Worm (Caenorhabditis elegans): ENCODE results near the gene ggtb-1.

Gene ggtb-1

DNA sequence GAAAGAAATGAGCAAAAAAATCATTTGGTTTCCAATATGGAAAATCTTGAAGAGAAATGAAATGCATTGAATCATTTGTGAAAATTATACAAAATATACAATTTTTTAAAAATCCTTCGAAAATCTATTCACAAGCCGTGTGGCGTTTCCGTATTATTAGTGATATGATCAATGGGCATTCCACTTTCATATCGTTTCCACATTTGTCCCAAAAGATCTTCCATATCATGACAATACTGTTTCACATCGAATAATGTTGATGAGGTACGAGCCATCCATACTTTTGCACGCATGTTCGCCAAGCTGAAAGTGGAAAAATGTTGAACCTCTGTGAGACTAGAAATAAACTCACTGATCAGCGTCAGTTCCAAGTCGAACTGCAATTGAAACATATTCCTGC, 12.8 kb downstream of the ggtb-1 start:
- 0 out of 2 replicates have a peak, but pooled peaks have one; percentile 12 for TF ChIP-seq T26A8.4 (GFP tag; IDR thresholded peaks at IDR 0.05)
- TF ChIP-seq aha-1 (tag), result peak; percentile 91
- no peak for TF ChIP-seq unc-130 (GFP tag; optimal IDR thresholded peaks at IDR 0.05)
- no peak for TF ChIP-seq dmd-6 (GFP tag; IDR thresholded peaks at IDR 0.05)
- TF ChIP-seq vab-7 (GFP tag; IDR thresholded peaks at IDR 0.05), result no peak

ce11 chrIII:7148191-7148590, 14.6 kb downstream of the ggtb-1 start:
- peak; percentile 77 for TF ChIP-seq aha-1 (tag)
- no peak for TF ChIP-seq nhr-25 (tag; optimal IDR thresholded peaks at IDR 0.05; ENCODE audit: borderline replicate concordance, insufficient read depth)
- TF ChIP-seq spr-1 (tag; optimal IDR thresholded peaks at IDR 0.05), result no peak

DNA sequence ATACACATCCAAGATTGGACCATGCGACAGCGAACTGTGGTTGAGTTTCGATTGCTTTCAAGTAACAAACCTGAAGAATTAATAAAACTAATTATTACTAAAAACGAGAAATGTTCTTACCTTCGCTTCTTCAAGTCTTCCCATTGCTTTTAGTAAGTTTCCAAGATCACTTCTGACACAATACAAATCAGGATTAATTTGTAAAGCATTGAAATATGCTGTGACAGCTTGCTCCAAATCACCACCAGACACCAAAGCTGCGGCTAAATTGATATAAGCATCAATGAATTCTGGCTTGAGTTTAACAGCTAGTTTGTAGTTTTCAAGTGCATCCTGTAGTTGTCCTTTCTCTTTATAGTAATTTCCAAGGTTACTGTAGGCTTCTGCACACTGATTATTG, 16.6 kb downstream of the ggtb-1 start:
- TF ChIP-seq Y5F2A.4 (GFP tag; optimal IDR thresholded peaks at IDR 0.05) (no peak), attf-4 (tag; optimal IDR thresholded peaks at IDR 0.05) (no peak), madf-9 (GFP tag; conservative IDR thresholded peaks at IDR 0.05) (no peak), unc-62 (GFP tag; optimal IDR thresholded peaks at IDR 0.05 in 1 of 2) (peak in 1 of 2 experiments; percentile 54), unc-62 (tag; optimal IDR thresholded peaks at IDR 0.05) (no peak), aha-1 (tag) (peak; percentile 91)

- TF ChIP-seq T26A8.4 (GFP tag; IDR thresholded peaks at IDR 0.05) (0 out of 2 replicates have a peak, but pooled peaks have one; percentile 7), mep-1 (tag; optimal IDR thresholded peaks at IDR 0.05) (peak; percentile 2), egl-43 (GFP tag; IDR thresholded peaks at IDR 0.05) (no peak), zip-2 (tag; optimal IDR thresholded peaks at IDR 0.05) (no peak), mes-2 (tag; optimal IDR thresholded peaks at IDR 0.05; ENCODE audit: poor library complexity, severe bottlenecking) (no peak), ctbp-1 (GFP tag; IDR thresholded peaks at IDR 0.05) (0 out of 2 replicates have a peak, but pooled peaks have one; percentile 37)
These were observed 19.0 kb downstream of the ggtb-1 start for ce11 chrIII:7152569-7152968.

- TF ChIP-seq nhr-41 (GFP tag; IDR thresholded peaks at IDR 0.05) (no peak), hlh-11 (tag; optimal IDR thresholded peaks at IDR 0.05) (peak; percentile 89), nhr-11 (tag; optimal IDR thresholded peaks at IDR 0.05) (peak; percentile 47), set-16 (GFP tag; IDR thresholded peaks at IDR 0.05) (no peak), unc-62 (GFP tag; optimal IDR thresholded peaks at IDR 0.05 in 1 of 2) (peak in 1 of 2 experiments; percentile 99), unc-62 (tag; optimal IDR thresholded peaks at IDR 0.05) (no peak), egl-43 (GFP tag; IDR thresholded peaks at IDR 0.05) (no peak), nhr-102 (tag; optimal IDR thresholded peaks at IDR 0.05) (peak; percentile 34), ceh-82 (tag; optimal IDR thresholded peaks at IDR 0.05) (no peak), ceh-20 (GFP tag; IDR thresholded peaks at IDR 0.05) (peak; percentile 54; the same call in 1 of the 2 replicates), sdz-12 (GFP tag; optimal IDR thresholded peaks at IDR 0.05) (no peak), dmd-8 (GFP tag; IDR thresholded peaks at IDR 0.05) (no peak), duxl-1 (tag; optimal IDR thresholded peaks at IDR 0.05; ENCODE audit: poor library complexity) (peak; percentile 80), lsy-2 (tag; optimal IDR thresholded peaks at IDR 0.05) (peak; percentile 75 to 92), arid-1 (GFP tag; conservative IDR thresholded peaks at IDR 0.05) (peak; percentile 57), lir-3 (tag; optimal IDR thresholded peaks at IDR 0.05) (no peak), Y105C5A.15 (GFP tag; IDR thresholded peaks at IDR 0.05) (no peak), nhr-76 (tag; optimal IDR thresholded peaks at IDR 0.05) (peak; percentile 25), D1046.2 (GFP tag; IDR thresholded peaks at IDR 0.05) (no peak), nhr-237 (tag; optimal IDR thresholded peaks at IDR 0.05) (no peak), lin-39 (tag; optimal IDR thresholded peaks at IDR 0.05) (no peak), skn-1 (tag; optimal IDR thresholded peaks at IDR 0.05) (no peak), dmd-6 (GFP tag; IDR thresholded peaks at IDR 0.05) (peak; percentile 79), F37D6.2 (tag; optimal IDR thresholded peaks at IDR 0.05) (peak; percentile 40), nhr-6 (tag; optimal IDR thresholded peaks at IDR 0.05) (peak; percentile 92), nhr-42 (GFP tag; IDR thresholded peaks at IDR 0.05) (no peak), madf-5 (GFP tag; IDR thresholded peaks at IDR 0.05) (no peak), nhr-111 (GFP tag; optimal IDR thresholded peaks at IDR 0.05) (no peak), F26F4.8 (GFP tag; conservative IDR thresholded peaks at IDR 0.05) (no peak), saeg-2 (GFP tag; IDR thresholded peaks at IDR 0.05) (0 out of 2 replicates have a peak, but pooled peaks have one; percentile 37), nhr-48 (tag; optimal IDR thresholded peaks at IDR 0.05) (peak; percentile 75)
These were observed 20.2 kb downstream of the ggtb-1 start, which contains the start of gene ogt-1 for ce11 chrIII:7153747-7154238. Gene ogt-1 (minus strand): TSS chrIII:7153797.

All from whole organism, L4 larva.